Worm (Caenorhabditis elegans) whole organism, young adult: ENCODE results near the gene lap-1.

Experiments used
- F22D6.2 ChIP-seq: sonication (generic microtip); optimal IDR thresholded peaks from 2 replicates; lab custom pipeline; 2016; ENCODE audit warnings: mild to moderate bottlenecking, missing genetic modification characterization, missing compliant biosample characterization
- F57C9.4 ChIP-seq: sonication (generic microtip); optimal IDR thresholded peaks from 2 replicates; lab custom pipeline; 2017; ENCODE audit warnings: mild to moderate bottlenecking, missing genetic modification characterization, missing compliant biosample characterization
- ceh-100 ChIP-seq: fragments of 200-800 bp; sonication (Bioruptor generic); IDR thresholded peaks from 2 replicates; pipeline ENCODE4 v1.3.6; 2022; ENCODE audit warnings: missing genetic modification reagents, missing genetic modification characterization, missing compliant biosample characterization
- ceh-27 ChIP-seq: fragments of 200-800 bp; sonication (Bioruptor generic); optimal IDR thresholded peaks from 2 replicates; lab custom pipeline; 2018; ENCODE audit warnings: mild to moderate bottlenecking, missing genetic modification characterization, moderate library complexity, missing compliant biosample characterization
- ceh-58 ChIP-seq: fragments of 200-800 bp; sonication (Bioruptor generic); IDR thresholded peaks from 2 replicates; pipeline ENCODE4 v1.3.6; 2022; ENCODE audit warnings: missing genetic modification characterization, missing compliant biosample characterization
- die-1 ChIP-seq: sonication (generic microtip); optimal IDR thresholded peaks from 2 replicates; lab custom pipeline; 2016; ENCODE audit warnings: missing genotype, mild to moderate bottlenecking, missing genetic modification characterization, missing compliant biosample characterization
- egrh-3 ChIP-seq: fragments of 200-800 bp; sonication (Bioruptor generic); IDR thresholded peaks from 2 replicates; pipeline ENCODE4 v1.3.6; 2022; ENCODE audit warnings: missing genetic modification reagents, missing genetic modification characterization, missing compliant biosample characterization
- hmg-20 ChIP-seq: fragments of 200-800 bp; sonication (Bioruptor generic); IDR thresholded peaks from 2 replicates; pipeline ENCODE4 v1.3.6; 2022; ENCODE audit warnings: missing genetic modification reagents, missing genetic modification characterization, missing compliant biosample characterization
- lag-1 ChIP-seq: fragments of 200-800 bp; sonication (Bioruptor generic); IDR thresholded peaks from 2 replicates; pipeline ENCODE4 v1.3.6; 2022; ENCODE audit warnings: missing genetic modification reagents, missing genetic modification characterization, missing compliant biosample characterization
- let-607 ChIP-seq, 2 experiments: fragments of 200-800 bp in 1 of 2; sonication (Bioruptor generic) in 1 of 2; sonication (generic microtip) in 1 of 2; optimal IDR thresholded peaks; 2 replicates each; lab custom pipeline; 2016 to 2018; ENCODE audit warnings: mild to moderate bottlenecking in 2 of 2, missing compliant biosample characterization in 2 of 2, missing genetic modification characterization in 2 of 2, moderate library complexity in 2 of 2, missing genotype in 1 of 2
- pha-4 ChIP-seq: fragments of 150-350 bp; sonication (generic microtip); optimal IDR thresholded peaks from 2 replicates; lab custom pipeline; 2014; ENCODE audit warnings: missing biosample characterization, missing genetic modification reagents, missing genetic modification characterization
- snpc-4 ChIP-seq, 5 experiments: fragments of 150-350 bp in 1 of 5; sonication (generic microtip) in 4 of 5; optimal IDR thresholded peaks; 2 replicates each; lab custom pipeline; 2014 to 2018; ENCODE audit warnings: missing genetic modification characterization in 5 of 5, missing biosample characterization in 3 of 5, antibody characterized with exemption in 2 of 5, mild to moderate bottlenecking in 2 of 5, missing compliant biosample characterization in 2 of 5, missing genotype in 2 of 5, moderate library complexity in 2 of 5, missing genetic modification reagents in 1 of 5
- ztf-26 ChIP-seq: sonication (generic microtip); optimal IDR thresholded peaks from 2 replicates; lab custom pipeline; 2017; ENCODE audit warnings: missing genetic modification characterization, missing compliant biosample characterization

ce11 chrIII:8443557-8444131, 41.9 kb upstream of the lap-1 start, which contains the start of gene ufbp-1:
- TF ChIP-seq F57C9.4 (peak; percentile 75), ztf-26 (tag; lab: Kevin White, UChicago) (peak; percentile 87), ceh-58 (0 out of 2 replicates have a peak, but pooled peaks have one; percentile 23), F22D6.2 (no peak), hmg-20 (GFP tag; lab: Robert Waterston, UW) (no peak), lag-1 (0 out of 2 replicates have a peak, but pooled peaks have one; percentile 8), egrh-3 (GFP tag; lab: Robert Waterston, UW) (no peak), let-607 (tag; optimal IDR thresholded peaks at IDR 0.05; lab: Kevin White, UChicago) (peak; percentile 91 to 94), snpc-4 (GFP tag; optimal IDR thresholded peaks at IDR 0.05; lab: Kevin White, UChicago) (peak; percentile 21), snpc-4 (tag; optimal IDR thresholded peaks at IDR 0.05; lab: Kevin White, UChicago) (peak in 2 of 4 experiments; percentile 37 to 77), ceh-100 (GFP tag; lab: Robert Waterston, UW) (peak; percentile 22; the same call in 1 of the 2 replicates), ceh-27 (peak; percentile 67), die-1 (tag; lab: Kevin White, UChicago) (no peak), pha-4 (no peak)
